Fruit fly (Drosophila melanogaster): ENCODE data around the gene Ravus.

- TF ChIP-seq CG8478 (optimal IDR thresholded peaks at IDR 0.05) (no peak), pan (optimal IDR thresholded peaks at IDR 0.05) (no peak)
Observed at dm6 chr3R:13306595-13306994, 42.7 kb upstream of the Ravus start.

All from whole organism.